Worm (Caenorhabditis elegans) whole organism, L4 larva: ENCODE data around the gene poml-4.

ENCODE experiments used
- F26F4.8 ChIP-seq: fragments of 200-800 bp; sonication (Bioruptor generic); conservative IDR thresholded peaks from 2 replicates; pipeline ENCODE4 v1.3.6; 2022; ENCODE audit warnings: missing genetic modification characterization, missing compliant biosample characterization
- ZK337.2 ChIP-seq: fragments of 200-800 bp; sonication (Bioruptor generic); IDR thresholded peaks from 2 replicates; pipeline ENCODE4 v1.3.6; 2022; ENCODE audit warnings: missing genetic modification reagents, missing genetic modification characterization, missing compliant biosample characterization
- aly-2 ChIP-seq: sonication (generic microtip); optimal IDR thresholded peaks from 2 replicates; lab custom pipeline; 2018; ENCODE audit warnings: missing biosample characterization, missing genetic modification characterization
- attf-4 ChIP-seq: sonication (generic microtip); optimal IDR thresholded peaks from 3 replicates; lab custom pipeline; 2017; ENCODE audit warnings: missing biosample characterization, missing genetic modification characterization
- ceh-28 ChIP-seq: fragments of 150-350 bp; optimal IDR thresholded peaks from 2 replicates; lab custom pipeline; 2014; ENCODE audit warnings: missing biosample characterization, missing genetic modification reagents, missing genetic modification characterization
- ceh-82 ChIP-seq: sonication (generic microtip); optimal IDR thresholded peaks from 2 replicates; lab custom pipeline; 2017; ENCODE audit warnings: missing biosample characterization, missing genetic modification characterization
- daf-12 ChIP-seq: fragments of 150-350 bp; optimal IDR thresholded peaks from 2 replicates; lab custom pipeline; 2014; ENCODE audit warnings: missing biosample characterization, missing genetic modification reagents, missing genetic modification characterization
- gei-8 ChIP-seq: fragments of 200-800 bp; sonication (Bioruptor generic); optimal IDR thresholded peaks from 2 replicates; lab custom pipeline; 2018; ENCODE audit warnings: mild to moderate bottlenecking, missing genetic modification characterization, missing compliant biosample characterization
- hlh-30 ChIP-seq: sonication (generic microtip); optimal IDR thresholded peaks from 2 replicates; lab custom pipeline; 2017; ENCODE audit warnings: antibody characterized with exemption, mild to moderate bottlenecking, missing genetic modification characterization, missing compliant biosample characterization; ENCODE audit not compliant: insufficient read depth
- lin-15B ChIP-seq: fragments of 150-350 bp; sonication (generic microtip); optimal IDR thresholded peaks from 3 replicates; lab custom pipeline; 2014; ENCODE audit warnings: missing biosample characterization, missing genetic modification characterization
- lir-3 ChIP-seq: sonication (generic microtip); optimal IDR thresholded peaks from 2 replicates; lab custom pipeline; 2016; ENCODE audit warnings: mild to moderate bottlenecking, missing genetic modification characterization, missing compliant biosample characterization
- mdl-1 ChIP-seq, 2 experiments: fragments of 150-350 bp in 1 of 2; sonication (generic microtip) in 1 of 2; optimal IDR thresholded peaks; 2 replicates each; lab custom pipeline; 2014 to 2017; ENCODE audit warnings: missing biosample characterization in 2 of 2, missing genetic modification characterization in 2 of 2
- mes-2 ChIP-seq: sonication (generic microtip); optimal IDR thresholded peaks from 2 replicates; lab custom pipeline; 2016; ENCODE audit warnings: missing genotype, mild to moderate bottlenecking, missing genetic modification characterization, missing compliant biosample characterization; ENCODE audit not compliant: poor library complexity, severe bottlenecking
- nhr-42 ChIP-seq: fragments of 200-800 bp; sonication (Bioruptor generic); IDR thresholded peaks from 2 replicates; pipeline ENCODE4 v1.3.6; 2022; ENCODE audit warnings: missing genetic modification characterization, missing compliant biosample characterization
- php-3 ChIP-seq: fragments of 200-800 bp; sonication (Bioruptor generic); IDR thresholded peaks from 2 replicates; pipeline ENCODE4 v1.3.6; 2022; ENCODE audit warnings: missing genetic modification reagents, missing genetic modification characterization, missing compliant biosample characterization
- rbr-2 ChIP-seq: sonication (generic microtip); optimal IDR thresholded peaks from 2 replicates; lab custom pipeline; 2016; ENCODE audit warnings: missing genotype, missing genetic modification characterization, missing compliant biosample characterization
- sdz-12 ChIP-seq: fragments of 200-800 bp; sonication (Bioruptor generic); optimal IDR thresholded peaks from 2 replicates; lab custom pipeline; 2018; ENCODE audit warnings: mild to moderate bottlenecking, missing genetic modification characterization, missing compliant biosample characterization
- snpc-4 ChIP-seq: fragments of 150-350 bp; optimal IDR thresholded peaks from 2 replicates; lab custom pipeline; 2014; ENCODE audit warnings: missing biosample characterization, missing genetic modification characterization
- spr-1 ChIP-seq: sonication (generic microtip); optimal IDR thresholded peaks from 2 replicates; lab custom pipeline; 2016; ENCODE audit warnings: mild to moderate bottlenecking, missing genetic modification characterization, missing compliant biosample characterization
- tag-97 ChIP-seq: fragments of 200-800 bp; sonication (Bioruptor generic); IDR thresholded peaks from 2 replicates; pipeline ENCODE4 v1.3.6; 2022; ENCODE audit warnings: missing genetic modification characterization, missing compliant biosample characterization
- zag-1 ChIP-seq: fragments of 150-350 bp; optimal IDR thresholded peaks from 2 replicates; lab custom pipeline; 2014; ENCODE audit warnings: missing biosample characterization, missing genetic modification characterization
- zip-2 ChIP-seq: fragments of 150-350 bp; optimal IDR thresholded peaks from 2 replicates; lab custom pipeline; 2014; ENCODE audit warnings: missing biosample characterization, missing genetic modification characterization

poml-4 gene

ce11 chrII:1584140-1584539, 43.4 kb downstream of the poml-4 start, which contains the start of gene clec-21:
Gene clec-21, minus strand, starts transcription at chrII:1584240.
- no peak for TF ChIP-seq sdz-12 (GFP tag; lab: Kevin White, UChicago)
- TF ChIP-seq lir-3 (tag; lab: Kevin White, UChicago) = no peak
- no peak for TF ChIP-seq F26F4.8 (GFP tag; lab: Robert Waterston, UW)
- no peak for TF ChIP-seq ceh-28 (tag; lab: Kevin White, UChicago)
- no peak for TF ChIP-seq ceh-82 (tag; lab: Kevin White, UChicago)
- TF ChIP-seq hlh-30 (tag; lab: Kevin White, UChicago) = no peak
- TF ChIP-seq mes-2 (tag; lab: Kevin White, UChicago) = no peak
- TF ChIP-seq tag-97 (GFP tag; lab: Robert Waterston, UW) = no peak
- no peak for TF ChIP-seq lin-15B (tag; lab: Kevin White, UChicago)
- TF ChIP-seq mdl-1 (tag; optimal IDR thresholded peaks at IDR 0.05; lab: Kevin White, UChicago) = no peak
- TF ChIP-seq spr-1 (tag; lab: Kevin White, UChicago) = no peak
- TF ChIP-seq ZK337.2 (GFP tag; lab: Robert Waterston, UW) = no peak

DNA sequence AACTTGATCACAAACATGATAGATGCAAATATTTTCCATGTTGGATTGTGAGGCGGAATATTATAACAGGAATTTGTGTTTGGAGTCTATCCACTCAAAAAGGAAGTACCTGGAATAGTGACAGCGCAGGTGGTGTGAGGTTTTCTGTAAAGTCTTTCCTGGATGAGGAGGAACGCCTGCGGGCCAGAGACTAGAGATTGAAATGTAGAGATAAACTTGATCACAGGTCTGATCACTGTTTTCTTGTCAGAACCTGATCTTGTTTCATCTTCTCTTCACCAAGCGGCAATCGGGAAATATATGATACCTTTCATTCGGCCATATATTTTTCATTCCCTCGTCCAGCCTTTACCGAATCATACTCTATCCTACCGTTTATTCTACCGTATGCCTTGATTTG, 45.6 kb downstream of the poml-4 start, which contains the start of gene T07H3.8:
Gene T07H3.8 (plus strand): TSS at position 301 of the 400 bp plus-strand sequence.
- TF ChIP-seq daf-12 (tag; lab: Kevin White, UChicago) = no peak
- no peak for TF ChIP-seq rbr-2
- TF ChIP-seq zip-2 (tag; lab: Kevin White, UChicago) = no peak
- TF ChIP-seq php-3 (GFP tag; lab: Robert Waterston, UW) = no peak
- TF ChIP-seq gei-8 (GFP tag; lab: Kevin White, UChicago) = no peak
- no peak for TF ChIP-seq snpc-4
- TF ChIP-seq nhr-42 (GFP tag; lab: Robert Waterston, UW) = no peak

ce11 chrII:1589845-1590244, 49.1 kb downstream of the poml-4 start, which contains the start of gene T07H3.7:
Gene T07H3.7, minus strand, starts transcription at chrII:1589945.
- TF ChIP-seq attf-4 (no peak), zag-1 (tag; lab: Kevin White, UChicago) (no peak), aly-2 (tag; lab: Kevin White, UChicago) (no peak)
